Worm (Caenorhabditis elegans) whole organism, late embryonic: ENCODE measurements around the gene klp-12.

Experiments used
- C08G9.2 ChIP-seq: sonication (generic microtip); optimal IDR thresholded peaks from 2 replicates; lab custom pipeline; 2016; ENCODE audit warnings: mild to moderate bottlenecking, missing genetic modification characterization, moderate library complexity, missing compliant biosample characterization
- ahr-1 ChIP-seq: sonication (generic microtip); optimal IDR thresholded peaks from 2 replicates; lab custom pipeline; 2016; ENCODE audit warnings: missing genetic modification characterization, missing compliant biosample characterization
- ceh-18 ChIP-seq: sonication (generic microtip); optimal IDR thresholded peaks from 2 replicates; lab custom pipeline; 2016; ENCODE audit warnings: missing genetic modification characterization, missing compliant biosample characterization
- ceh-34 ChIP-seq: sonication (generic microtip); optimal IDR thresholded peaks from 2 replicates; lab custom pipeline; 2016; ENCODE audit warnings: mild to moderate bottlenecking, missing genetic modification characterization, missing compliant biosample characterization
- ceh-48 ChIP-seq: sonication (generic microtip); optimal IDR thresholded peaks from 2 replicates; lab custom pipeline; 2016; ENCODE audit warnings: missing genetic modification characterization, inconsistent platforms, missing compliant biosample characterization
- che-1 ChIP-seq: sonication (generic microtip); optimal IDR thresholded peaks from 2 replicates; lab custom pipeline; 2016; ENCODE audit warnings: mild to moderate bottlenecking, missing genetic modification characterization, missing compliant biosample characterization
- elt-4 ChIP-seq: sonication (generic microtip); optimal IDR thresholded peaks from 2 replicates; lab custom pipeline; 2016; ENCODE audit warnings: missing genetic modification characterization, missing compliant biosample characterization
- fkh-10 ChIP-seq: fragments of 150-350 bp; optimal IDR thresholded peaks from 2 replicates; lab custom pipeline; 2014; ENCODE audit warnings: missing biosample characterization, missing genetic modification reagents, missing genetic modification characterization
- hlh-6 ChIP-seq: sonication (generic microtip); optimal IDR thresholded peaks from 2 replicates; lab custom pipeline; 2016; ENCODE audit warnings: missing genotype, missing genetic modification characterization, missing compliant biosample characterization
- lim-6 ChIP-seq: sonication (generic microtip); optimal IDR thresholded peaks from 2 replicates; lab custom pipeline; 2016; ENCODE audit warnings: missing genetic modification characterization, missing compliant biosample characterization
- lin-11 ChIP-seq: fragments of 200-800 bp; sonication (Bioruptor generic); optimal IDR thresholded peaks from 2 replicates; lab custom pipeline; 2018; ENCODE audit warnings: mild to moderate bottlenecking, missing genetic modification characterization, missing compliant biosample characterization
- nfya-1 ChIP-seq: sonication (generic microtip); optimal IDR thresholded peaks from 2 replicates; lab custom pipeline; 2017; ENCODE audit warnings: missing genetic modification characterization, mild to moderate bottlenecking, missing compliant biosample characterization, antibody characterized with exemption, moderate library complexity
- npax-4 ChIP-seq: sonication (generic microtip); optimal IDR thresholded peaks from 2 replicates; lab custom pipeline; 2016; ENCODE audit warnings: missing genetic modification characterization, missing compliant biosample characterization
- odd-2 ChIP-seq: sonication (generic microtip); optimal IDR thresholded peaks from 2 replicates; lab custom pipeline; 2017; ENCODE audit warnings: antibody characterized with exemption, mild to moderate bottlenecking, missing genetic modification characterization, missing compliant biosample characterization
- pag-3 ChIP-seq: sonication (generic microtip); optimal IDR thresholded peaks from 2 replicates; lab custom pipeline; 2016; ENCODE audit warnings: missing compliant biosample characterization, missing genetic modification characterization, borderline replicate concordance
- ref-2 ChIP-seq: sonication (generic microtip); optimal IDR thresholded peaks from 2 replicates; lab custom pipeline; 2016; ENCODE audit warnings: missing genetic modification characterization, missing compliant biosample characterization
- tbx-2 ChIP-seq: sonication (generic microtip); optimal IDR thresholded peaks from 2 replicates; lab custom pipeline; 2016; ENCODE audit warnings: missing genetic modification characterization, missing compliant biosample characterization
- unc-3 ChIP-seq, 2 experiments: fragments of 200-800 bp in 1 of 2; sonication (Bioruptor generic) in 1 of 2; sonication (generic microtip) in 1 of 2; conservative IDR thresholded peaks in 1 of 2; optimal IDR thresholded peaks in 1 of 2; 2 replicates each; pipeline versions ENCODE4 v1.3.6 to Lab custom; 2016 to 2022; ENCODE audit warnings: missing compliant biosample characterization in 2 of 2, missing genetic modification characterization in 2 of 2, missing genetic modification reagents in 1 of 2
- unc-42 ChIP-seq: sonication (generic microtip); optimal IDR thresholded peaks from 2 replicates; lab custom pipeline; 2016; ENCODE audit warnings: missing genotype, missing genetic modification characterization, missing compliant biosample characterization
- unc-55 ChIP-seq: sonication (generic microtip); optimal IDR thresholded peaks from 2 replicates; lab custom pipeline; 2017; ENCODE audit warnings: missing biosample characterization, missing genetic modification reagents, missing genetic modification characterization

klp-12 gene

ce11 chrIV:11298154-11299086 lies 61.2 kb downstream of the klp-12 start, which contains the start of the genes B0035.15 and dnj-1:
Gene B0035.15, minus strand, starts transcription at chrIV:11298252.
Gene dnj-1, plus strand, starts transcription at chrIV:11299036.
- TF ChIP-seq unc-42 (tag; lab: Kevin White, UChicago): peak; percentile 56
- peak; percentile 71 for TF ChIP-seq ceh-48 (tag; lab: Kevin White, UChicago)
- TF ChIP-seq C08G9.2 (tag; lab: Kevin White, UChicago): no peak
- peak; percentile 11 for TF ChIP-seq nfya-1
- TF ChIP-seq elt-4 (tag; lab: Kevin White, UChicago): no peak
- TF ChIP-seq tbx-2: peak; percentile 21

ce11 chrIV:11296787-11297186 lies 62.9 kb downstream of the klp-12 start, which contains the start of gene mttu-1:
Gene mttu-1, minus strand, starts transcription at chrIV:11296887.
- no peak for TF ChIP-seq che-1
- no peak for TF ChIP-seq ceh-18 (tag; lab: Kevin White, UChicago)
- no peak for TF ChIP-seq lim-6
- TF ChIP-seq lin-11 (tag; lab: Kevin White, UChicago): no peak
- no peak for TF ChIP-seq unc-3 (GFP tag; conservative IDR thresholded peaks at IDR 0.05; lab: Robert Waterston, UW)
- no peak for TF ChIP-seq unc-3 (tag; optimal IDR thresholded peaks at IDR 0.05; lab: Kevin White, UChicago)
- TF ChIP-seq fkh-10: no peak
- no peak for TF ChIP-seq unc-55 (GFP tag; lab: Kevin White, UChicago)
- no peak for TF ChIP-seq odd-2
- TF ChIP-seq ceh-34 (tag; lab: Kevin White, UChicago): no peak
- no peak for TF ChIP-seq tbx-2
- no peak for TF ChIP-seq npax-4 (tag; lab: Kevin White, UChicago)
- no peak for TF ChIP-seq ahr-1 (tag; lab: Kevin White, UChicago)
- TF ChIP-seq hlh-6 (tag; lab: Kevin White, UChicago): no peak
- TF ChIP-seq ref-2: no peak
- no peak for TF ChIP-seq pag-3 (tag; lab: Kevin White, UChicago)
